Fruit fly (Drosophila melanogaster) whole organism, embryonic: ENCODE data around the gene wit.
A peak's percentile ranks its signal among the peaks of the same experiment; 100 is the strongest.

Experiments
- Atf-2 ChIP-seq: fragments of 200-800 bp; sonication (Bioruptor generic); optimal IDR thresholded peaks from 2 replicates; lab custom pipeline; 2016; ENCODE audit warnings: missing biosample characterization, missing genetic modification characterization
- Awh ChIP-seq: fragments of 200-800 bp; sonication (Bioruptor generic); IDR thresholded peaks from 2 replicates; pipeline ENCODE4, ENCODE4 v1.3.6; 2022; ENCODE audit warnings: missing biosample characterization, missing genetic modification characterization
- CG10321 ChIP-seq: fragments of 200-800 bp; sonication (Bioruptor generic); IDR thresholded peaks from 2 replicates; pipeline ENCODE4 v1.3.6; 2022; ENCODE audit warnings: missing biosample characterization, missing genetic modification characterization
- CG10366 ChIP-seq: fragments of 200-800 bp; sonication (Bioruptor generic); IDR thresholded peaks from 2 replicates; pipeline ENCODE4 v1.3.6; 2022; ENCODE audit warnings: missing biosample characterization, missing genetic modification characterization
- CG10543 ChIP-seq: fragments of 200-800 bp; sonication (Bioruptor generic); optimal IDR thresholded peaks from 3 replicates; lab custom pipeline; 2017; ENCODE audit warnings: missing biosample characterization, mild to moderate bottlenecking, missing genetic modification characterization, moderate library complexity
- CG11456 ChIP-seq: fragments of 200-800 bp; sonication (Bioruptor generic); IDR thresholded peaks from 3 replicates; pipeline ENCODE4 v1.3.6; 2022; ENCODE audit warnings: missing biosample characterization, missing genetic modification characterization
- CG11695 ChIP-seq: fragments of 200-800 bp; sonication (Bioruptor generic); IDR thresholded peaks from 3 replicates; pipeline ENCODE4 v1.3.6; 2022; ENCODE audit warnings: missing biosample characterization, missing genetic modification characterization
- CG11696 ChIP-seq: fragments of 200-800 bp; sonication (Bioruptor generic); IDR thresholded peaks from 2 replicates; pipeline ENCODE4 v1.3.6; 2022; ENCODE audit warnings: missing biosample characterization, missing genetic modification characterization
- CG11723 ChIP-seq: fragments of 200-800 bp; sonication (Bioruptor generic); optimal IDR thresholded peaks from 2 replicates; lab custom pipeline; 2017; ENCODE audit warnings: missing biosample characterization, mild to moderate bottlenecking, missing genetic modification characterization
- CG12071 ChIP-seq: fragments of 200-800 bp; sonication (Bioruptor generic); optimal IDR thresholded peaks from 3 replicates; lab custom pipeline; 2018; ENCODE audit warnings: missing biosample characterization, mild to moderate bottlenecking, missing genetic modification characterization
- CG12769 ChIP-seq: fragments of 200-800 bp; sonication (Bioruptor generic); optimal IDR thresholded peaks from 2 replicates; lab custom pipeline; 2019; ENCODE audit warnings: missing biosample characterization, mild to moderate bottlenecking, missing genetic modification characterization, moderate library complexity
- CG15011 ChIP-seq: fragments of 200-800 bp; sonication (Bioruptor generic); optimal IDR thresholded peaks from 3 replicates; lab custom pipeline; 2018; ENCODE audit warnings: missing biosample characterization, mild to moderate bottlenecking, missing genetic modification characterization
- CG18599 ChIP-seq: fragments of 200-800 bp; sonication (Bioruptor generic); optimal IDR thresholded peaks from 3 replicates; lab custom pipeline; 2017; ENCODE audit warnings: missing biosample characterization, missing genetic modification characterization, mild to moderate bottlenecking, moderate library complexity, missing genetic modification reagents
- CG18619 ChIP-seq: fragments of 200-800 bp; sonication (Bioruptor generic); optimal IDR thresholded peaks from 3 replicates; lab custom pipeline; 2017; ENCODE audit warnings: missing biosample characterization, mild to moderate bottlenecking, missing genetic modification characterization
- CG30431 ChIP-seq: fragments of 200-800 bp; sonication (Bioruptor generic); optimal IDR thresholded peaks from 2 replicates; lab custom pipeline; 2017; ENCODE audit warnings: missing biosample characterization, missing genetic modification characterization
- CG3281 ChIP-seq: fragments of 200-800 bp; sonication (Bioruptor generic); optimal IDR thresholded peaks from 3 replicates; lab custom pipeline; 2017; ENCODE audit warnings: missing biosample characterization, mild to moderate bottlenecking, missing genetic modification characterization
- CG34376 ChIP-seq: fragments of 200-800 bp; sonication (Bioruptor generic); optimal IDR thresholded peaks from 2 replicates; lab custom pipeline; 2018; ENCODE audit warnings: missing biosample characterization, mild to moderate bottlenecking, missing genetic modification characterization
- CG6813 ChIP-seq: fragments of 200-800 bp; sonication (Bioruptor generic); optimal IDR thresholded peaks from 2 replicates; lab custom pipeline; 2017; ENCODE audit warnings: missing biosample characterization, missing genetic modification characterization, mild to moderate bottlenecking, moderate library complexity, missing genetic modification reagents
- CG6854 ChIP-seq: fragments of 200-800 bp; sonication (Bioruptor generic); optimal IDR thresholded peaks from 3 replicates; lab custom pipeline; 2017; ENCODE audit warnings: missing biosample characterization, mild to moderate bottlenecking, missing genetic modification characterization
- Fer3 ChIP-seq: fragments of 200-800 bp; sonication (Bioruptor generic); optimal IDR thresholded peaks from 2 replicates; lab custom pipeline; 2018; ENCODE audit warnings: missing biosample characterization, mild to moderate bottlenecking, missing genetic modification characterization, moderate library complexity
- HHEX ChIP-seq: fragments of 200-800 bp; sonication (Bioruptor generic); optimal IDR thresholded peaks from 3 replicates; lab custom pipeline; 2017; ENCODE audit warnings: missing biosample characterization, mild to moderate bottlenecking, missing genetic modification characterization, missing genetic modification reagents
- Hmr ChIP-seq: fragments of 200-800 bp; sonication (Bioruptor generic); optimal IDR thresholded peaks from 3 replicates; lab custom pipeline; 2017; ENCODE audit warnings: mild to moderate bottlenecking, missing biosample characterization, missing genetic modification reagents, missing genetic modification characterization
- Hr78 ChIP-seq, 2 experiments: fragments of 200-800 bp in 1 of 2; fragments of >200 bp in 1 of 2; sonication (Bioruptor generic) in 1 of 2; optimal IDR thresholded peaks; 2 replicates each; lab custom pipeline; 2017 to 2019; ENCODE audit warnings: missing biosample characterization in 2 of 2, missing genetic modification characterization in 2 of 2, mild to moderate bottlenecking in 1 of 2, moderate library complexity in 1 of 2
- Jarid2 ChIP-seq: fragments of 200-800 bp; sonication (Bioruptor generic); optimal IDR thresholded peaks from 3 replicates; lab custom pipeline; 2017; ENCODE audit warnings: mild to moderate bottlenecking, missing biosample characterization, missing genetic modification reagents, missing genetic modification characterization
- bcd ChIP-seq: fragments of 200-800 bp; sonication (Bioruptor generic); optimal IDR thresholded peaks from 2 replicates; lab custom pipeline; 2017; ENCODE audit warnings: missing biosample characterization, mild to moderate bottlenecking, missing genetic modification characterization
- caup ChIP-seq: fragments of 200-800 bp; sonication (Bioruptor generic); optimal IDR thresholded peaks from 3 replicates; lab custom pipeline; 2017; ENCODE audit warnings: missing biosample characterization, mild to moderate bottlenecking, missing genetic modification characterization, moderate library complexity; ENCODE audit not compliant: severe bottlenecking
- cwo ChIP-seq: fragments of 200-800 bp; sonication (Bioruptor generic); optimal IDR thresholded peaks from 3 replicates; lab custom pipeline; 2017; ENCODE audit warnings: missing biosample characterization, missing genetic modification characterization, mild to moderate bottlenecking, moderate library complexity, missing genetic modification reagents
- dati ChIP-seq: fragments of 200-800 bp; sonication (Bioruptor generic); IDR thresholded peaks from 2 replicates; pipeline ENCODE4 v1.3.6; 2022; ENCODE audit warnings: missing biosample characterization, missing genetic modification characterization
- exex ChIP-seq: fragments of 200-800 bp; sonication (Bioruptor generic); optimal IDR thresholded peaks from 4 replicates; lab custom pipeline; 2018; ENCODE audit warnings: missing biosample characterization, mild to moderate bottlenecking, missing genetic modification characterization, moderate library complexity
- eyg ChIP-seq: fragments of 200-800 bp; sonication (Bioruptor generic); optimal IDR thresholded peaks from 3 replicates; lab custom pipeline; 2016; ENCODE audit warnings: missing biosample characterization, missing genetic modification characterization
- fd3F ChIP-seq: fragments of 200-800 bp; sonication (Bioruptor generic); optimal IDR thresholded peaks from 2 replicates; lab custom pipeline; 2018; ENCODE audit warnings: missing biosample characterization, mild to moderate bottlenecking, missing genetic modification characterization, moderate library complexity
- gfzf ChIP-seq: fragments of 200-800 bp; sonication (Bioruptor generic); optimal IDR thresholded peaks from 2 replicates; lab custom pipeline; 2016; ENCODE audit warnings: missing biosample characterization, mild to moderate bottlenecking, missing genetic modification characterization, moderate library complexity
- grn ChIP-seq: fragments of 200-800 bp; sonication (Bioruptor generic); optimal IDR thresholded peaks from 3 replicates; lab custom pipeline; 2017; ENCODE audit warnings: missing biosample characterization, missing genetic modification characterization
- prd ChIP-seq, 3 experiments: fragments of >200 bp in 2 of 3; fragments of 200-800 bp in 1 of 3; sonication (Bioruptor generic) in 1 of 3; optimal IDR thresholded peaks in 2 of 3; IDR thresholded peaks in 1 of 3; 2 replicates in 2 of 3; 3 replicates in 1 of 3; pipeline versions ENCODE4 v1.3.6 to Lab custom; 2017 to 2022; ENCODE audit warnings: missing biosample characterization in 1 of 3, missing genetic modification characterization in 1 of 3
- schlank ChIP-seq: fragments of 200-800 bp; sonication (Bioruptor generic); optimal IDR thresholded peaks from 2 replicates; lab custom pipeline; 2018; ENCODE audit warnings: missing biosample characterization, mild to moderate bottlenecking, missing genetic modification characterization
- stc ChIP-seq: fragments of 200-800 bp; sonication (Bioruptor generic); IDR thresholded peaks from 2 replicates; pipeline ENCODE4 v1.3.6; 2022; ENCODE audit warnings: missing biosample characterization, missing genetic modification characterization
- vvl ChIP-seq: fragments of 200-800 bp; sonication (Bioruptor generic); IDR thresholded peaks from 2 replicates; pipeline ENCODE4 v1.3.6; 2022; ENCODE audit warnings: missing biosample characterization, missing genetic modification characterization

The wit gene

DNA sequence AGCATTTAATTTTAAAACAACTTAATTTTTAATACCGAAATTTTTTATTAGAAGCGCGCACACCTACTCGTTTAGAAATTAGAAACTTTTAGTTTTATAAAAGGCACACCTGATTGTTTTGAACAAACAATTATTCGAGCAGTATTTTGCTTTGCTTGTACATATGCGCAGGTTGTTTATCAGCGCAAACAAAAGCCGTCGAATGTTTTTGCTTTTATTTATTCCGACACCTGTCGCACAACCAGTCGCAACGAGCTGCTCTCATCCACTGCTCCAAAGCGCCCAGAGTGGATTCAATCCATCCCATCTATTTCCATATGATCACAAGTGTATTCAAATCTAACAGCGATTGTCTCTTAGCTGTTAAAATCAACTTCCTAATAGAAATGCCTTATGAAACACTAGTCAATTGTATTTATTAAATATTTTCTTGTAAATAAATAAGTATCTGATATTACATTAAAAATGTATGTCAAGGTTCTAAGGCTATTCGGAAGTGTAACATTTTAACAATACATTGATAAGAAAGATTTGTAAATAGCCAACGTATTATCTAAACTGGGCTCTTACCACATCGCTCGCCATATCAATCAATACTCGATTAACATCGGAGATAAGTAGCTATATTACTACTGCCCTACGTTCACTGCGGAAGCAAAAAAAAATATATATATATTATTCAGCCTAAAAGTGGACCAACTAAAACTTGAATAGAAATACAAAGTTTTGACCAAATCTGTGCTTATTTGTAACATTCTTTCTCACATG lies 45.6 kb downstream of the wit start, which contains the start of gene CG11594 (continued):
- TF ChIP-seq CG3281 (GFP tag; lab: Kevin White, UChicago) (peak; percentile 60), CG10366 (peak; percentile 15; the same call in 1 of the 2 replicates), dati (GFP tag; lab: Robert Waterston, UW) (no peak), prd (optimal IDR thresholded peaks at IDR 0.05; lab: Kevin White, UChicago) (no peak), prd (GFP tag; IDR thresholded peaks at IDR 0.05; lab: Robert Waterston, UW) (no peak), CG30431 (GFP tag; lab: Kevin White, UChicago) (no peak), CG18619 (peak; percentile 37), CG18599 (peak; percentile 56), bcd (GFP tag; lab: Kevin White, UChicago) (peak; percentile 21), Awh (GFP tag; lab: Robert Waterston, UW) (peak; percentile 40; the same call in 1 of the 2 replicates), CG34376 (GFP tag; lab: Kevin White, UChicago) (peak; percentile 60), vvl (GFP tag; lab: Robert Waterston, UW) (peak; percentile 36), CG11723 (peak; percentile 4), CG6854 (GFP tag; lab: Kevin White, UChicago) (peak; percentile 7), caup (GFP tag; lab: Kevin White, UChicago) (peak; percentile 75), eyg (GFP tag; lab: Kevin White, UChicago) (peak; percentile 25), stc (GFP tag; lab: Robert Waterston, UW) (0 out of 2 replicates have a peak, but pooled peaks have one; percentile 12), Fer3 (peak; percentile 27), CG6813 (GFP tag; lab: Kevin White, UChicago) (peak; percentile 48), grn (GFP tag; lab: Kevin White, UChicago) (peak; percentile 92), CG10543 (peak; percentile 40), cwo (GFP tag; lab: Kevin White, UChicago) (peak; percentile 3), CG12769 (no peak), CG11695 (GFP tag; lab: Robert Waterston, UW) (0 out of 3 replicates have a peak, but pooled peaks have one; percentile 23), Jarid2 (GFP tag; lab: Kevin White, UChicago) (peak; percentile 21), Hmr (GFP tag; lab: Kevin White, UChicago) (peak; percentile 68), CG10321 (GFP tag; lab: Robert Waterston, UW) (0 out of 2 replicates have a peak, but pooled peaks have one; percentile 17), Atf-2 (no peak), CG15011 (GFP tag; lab: Kevin White, UChicago) (peak; percentile 48), exex (peak; percentile 95), fd3F (peak; percentile 39), CG12071 (GFP tag; lab: Kevin White, UChicago) (peak; percentile 54), gfzf (GFP tag; lab: Kevin White, UChicago) (no peak)

DNA sequence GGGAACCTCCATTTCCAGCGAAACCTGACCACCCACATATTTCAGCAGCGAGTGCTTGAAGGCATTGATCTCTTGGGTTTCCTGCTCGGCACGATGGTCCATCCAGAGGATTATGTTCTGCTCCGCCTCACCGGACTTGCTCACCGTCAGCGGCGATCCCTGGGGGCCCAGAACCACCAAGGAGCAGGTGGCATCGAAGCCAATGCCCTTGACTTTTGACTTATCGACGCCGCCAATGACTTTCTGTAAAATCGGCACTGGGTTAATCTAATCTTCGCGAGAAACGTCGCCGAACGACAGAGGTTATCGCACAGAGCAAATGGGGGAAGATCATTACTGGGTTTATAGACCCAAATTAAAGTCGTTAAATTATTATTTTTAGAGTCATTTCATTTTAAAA lies 47.1 kb downstream of the wit start:
- TF ChIP-seq CG11696 (GFP tag; lab: Robert Waterston, UW) (0 out of 2 replicates have a peak, but pooled peaks have one; percentile 7), HHEX (no peak), CG11456 (GFP tag; lab: Robert Waterston, UW) (no peak), schlank (tag; lab: Kevin White, UChicago) (no peak), Hr78 (GFP tag; optimal IDR thresholded peaks at IDR 0.05; lab: Kevin White, UChicago) (peak in 1 of 2 experiments; percentile 13)
